Worm (Caenorhabditis elegans) whole organism, L4/young adult: ENCODE measurements around the gene lst-2.
"Not testable (repeated sequence)": the region's sequence is repeated elsewhere in the genome, so short reads cannot be mapped to it uniquely, and the experiment has no call there.

Experiments used
- W03F9.2 ChIP-seq: fragments of 150-350 bp; optimal IDR thresholded peaks from 2 replicates; lab custom pipeline; 2014; ENCODE audit warnings: missing biosample characterization, missing genetic modification characterization
- dao-5 ChIP-seq: sonication (generic microtip); optimal IDR thresholded peaks from 2 replicates; lab custom pipeline; 2016; ENCODE audit warnings: missing genotype, missing genetic modification characterization, moderate library complexity, missing compliant biosample characterization
- him-1 ChIP-seq: sonication (generic microtip); optimal IDR thresholded peaks from 2 replicates; lab custom pipeline; 2016; ENCODE audit warnings: missing genotype, missing genetic modification reagents, missing genetic modification characterization, missing compliant biosample characterization

ce11 chrX:4332305-4332704 is 50.9 kb downstream of the lst-2 start, which contains the start of gene C24A8.6:
- TF ChIP-seq him-1, W03F9.2, dao-5 (tag; lab: Kevin White, UChicago): not testable (repeated sequence)
